Worm (Caenorhabditis elegans) whole organism, L1 larva: ENCODE data around the gene F59E11.2.

Experiments used
- ama-1 ChIP-seq: fragments of 150-350 bp; optimal IDR thresholded peaks from 2 replicates; lab custom pipeline; 2014
- blmp-1 ChIP-seq: fragments of 150-350 bp; optimal IDR thresholded peaks from 2 replicates; lab custom pipeline; 2014; ENCODE audit warnings: missing biosample characterization, missing genetic modification characterization
- dpl-1 ChIP-seq, 3 experiments: fragments of 150-350 bp in 2 of 3; sonication (generic microtip) in 1 of 3; optimal IDR thresholded peaks; 2 replicates each; lab custom pipeline; 2014 to 2017; ENCODE audit warnings: missing biosample characterization in 3 of 3, missing genetic modification characterization in 3 of 3, missing genetic modification reagents in 3 of 3
- lin-13 ChIP-seq: fragments of 150-350 bp; optimal IDR thresholded peaks from 2 replicates; lab custom pipeline; 2014; ENCODE audit warnings: missing biosample characterization, missing genetic modification reagents, missing genetic modification characterization
- unc-130 ChIP-seq: fragments of 150-350 bp; optimal IDR thresholded peaks from 2 replicates; lab custom pipeline; 2017; ENCODE audit warnings: missing biosample characterization, missing genetic modification characterization, inconsistent platforms
- unc-62 ChIP-seq: fragments of 150-350 bp; optimal IDR thresholded peaks from 2 replicates; lab custom pipeline; 2014; ENCODE audit warnings: missing biosample characterization, missing genetic modification reagents, missing genetic modification characterization

ce11 chrV:9030248-9030647 is 29.0 kb downstream of the F59E11.2 start, which contains the start of gene C25E10.5:
- no peak for TF ChIP-seq lin-13 (GFP tag; lab: Kevin White, UChicago)
- TF ChIP-seq ama-1 (lab: Kevin White, UChicago) = no peak
- no peak for TF ChIP-seq dpl-1 (GFP tag; optimal IDR thresholded peaks at IDR 0.05; lab: Kevin White, UChicago)
- TF ChIP-seq unc-130 (tag; lab: Kevin White, UChicago) = no peak
- no peak for TF ChIP-seq unc-62 (GFP tag; lab: Kevin White, UChicago)
- no peak for TF ChIP-seq blmp-1 (tag; lab: Kevin White, UChicago)
